Fruit fly (Drosophila melanogaster) whole organism, embryonic: Measurements from ENCODE around the gene CG14383.

Experiments used
- Asciz ChIP-seq: fragments of 200-800 bp; sonication (Bioruptor generic); optimal IDR thresholded peaks from 2 replicates; lab custom pipeline; 2017; ENCODE audit warnings: missing biosample characterization, mild to moderate bottlenecking, missing genetic modification characterization, missing genetic modification reagents
- Atf3 ChIP-seq: fragments of 200-800 bp; sonication (Bioruptor generic); optimal IDR thresholded peaks from 3 replicates; lab custom pipeline; 2016; ENCODE audit warnings: missing biosample characterization, missing genetic modification characterization
- CG10321 ChIP-seq: fragments of 200-800 bp; sonication (Bioruptor generic); IDR thresholded peaks from 2 replicates; pipeline ENCODE4 v1.3.6; 2022; ENCODE audit warnings: missing biosample characterization, missing genetic modification characterization
- CG10431 ChIP-seq: fragments of 200-800 bp; sonication (Bioruptor generic); optimal IDR thresholded peaks from 3 replicates; lab custom pipeline; 2018; ENCODE audit warnings: missing biosample characterization, mild to moderate bottlenecking, missing genetic modification characterization
- CG12104 ChIP-seq: fragments of 200-800 bp; sonication (Bioruptor generic); optimal IDR thresholded peaks from 3 replicates; lab custom pipeline; 2016; ENCODE audit warnings: missing biosample characterization, missing genetic modification characterization
- CG12391 ChIP-seq: fragments of 200-800 bp; sonication (Bioruptor generic); optimal IDR thresholded peaks from 3 replicates; lab custom pipeline; 2018; ENCODE audit warnings: missing biosample characterization, mild to moderate bottlenecking, missing genetic modification characterization, moderate library complexity
- CG14710 ChIP-seq: fragments of 200-800 bp; sonication (Bioruptor generic); optimal IDR thresholded peaks from 3 replicates; lab custom pipeline; 2019; ENCODE audit warnings: missing biosample characterization, mild to moderate bottlenecking, missing genetic modification characterization, moderate library complexity
- CG14860 ChIP-seq: fragments of 200-800 bp; sonication (Bioruptor generic); IDR thresholded peaks from 3 replicates; pipeline ENCODE4 v1.3.6; 2022; ENCODE audit warnings: missing biosample characterization, missing genetic modification characterization; ENCODE audit not compliant: partially characterized antibody
- CG15601 ChIP-seq: fragments of 200-800 bp; sonication (Bioruptor generic); optimal IDR thresholded peaks from 3 replicates; lab custom pipeline; 2019; ENCODE audit warnings: missing biosample characterization, mild to moderate bottlenecking, missing genetic modification characterization, moderate library complexity
- CG1602 ChIP-seq: fragments of 200-800 bp; sonication (Bioruptor generic); optimal IDR thresholded peaks from 3 replicates; lab custom pipeline; 2016; ENCODE audit warnings: missing biosample characterization, missing genetic modification characterization
- CG17186 ChIP-seq: fragments of 200-800 bp; sonication (Bioruptor generic); optimal IDR thresholded peaks from 3 replicates; lab custom pipeline; 2017; ENCODE audit warnings: missing biosample characterization, missing genetic modification reagents, missing genetic modification characterization
- CG18262 ChIP-seq: fragments of 200-800 bp; optimal IDR thresholded peaks from 3 replicates; lab custom pipeline; 2019; ENCODE audit warnings: missing biosample characterization, mild to moderate bottlenecking, missing genetic modification characterization, moderate library complexity
- CG2129 ChIP-seq: fragments of 200-800 bp; sonication (Bioruptor generic); IDR thresholded peaks from 2 replicates; pipeline ENCODE4 v1.3.6; 2022; ENCODE audit warnings: missing biosample characterization, missing genetic modification characterization; ENCODE audit not compliant: partially characterized antibody
- CG30431 ChIP-seq: fragments of 200-800 bp; sonication (Bioruptor generic); optimal IDR thresholded peaks from 2 replicates; lab custom pipeline; 2017; ENCODE audit warnings: missing biosample characterization, missing genetic modification characterization
- CG3838 ChIP-seq: fragments of 200-800 bp; sonication (Bioruptor generic); optimal IDR thresholded peaks from 3 replicates; lab custom pipeline; 2016; ENCODE audit warnings: missing biosample characterization, missing genetic modification characterization
- CG3995 ChIP-seq: fragments of 200-800 bp; sonication (Bioruptor generic); optimal IDR thresholded peaks from 3 replicates; lab custom pipeline; 2016; ENCODE audit warnings: missing biosample characterization, missing genetic modification characterization
- CG6272 ChIP-seq: fragments of 200-800 bp; sonication (Bioruptor generic); IDR thresholded peaks from 2 replicates; pipeline ENCODE4 v1.3.6; 2022; ENCODE audit warnings: missing biosample characterization, missing genetic modification characterization
- CG6791 ChIP-seq: fragments of 200-800 bp; sonication (Bioruptor generic); IDR thresholded peaks from 3 replicates; pipeline ENCODE4 v1.3.6; 2022; ENCODE audit warnings: missing biosample characterization, missing genetic modification characterization; ENCODE audit not compliant: partially characterized antibody
- CG9817 ChIP-seq: fragments of 200-800 bp; sonication (Bioruptor generic); optimal IDR thresholded peaks from 2 replicates; lab custom pipeline; 2018; ENCODE audit warnings: missing biosample characterization, mild to moderate bottlenecking, missing genetic modification characterization, moderate library complexity
- D19B ChIP-seq: fragments of 200-800 bp; sonication (Bioruptor generic); optimal IDR thresholded peaks from 2 replicates; lab custom pipeline; 2017; ENCODE audit warnings: missing biosample characterization, mild to moderate bottlenecking, missing genetic modification characterization
- Doc3 ChIP-seq: fragments of 200-800 bp; sonication (Bioruptor generic); IDR thresholded peaks from 3 replicates; pipeline ENCODE4 v1.3.6; 2022; ENCODE audit warnings: missing biosample characterization, missing genetic modification characterization; ENCODE audit not compliant: partially characterized antibody
- HLH3B ChIP-seq: fragments of 200-800 bp; sonication (Bioruptor generic); IDR thresholded peaks from 2 replicates; pipeline ENCODE4 v1.3.6; 2022; ENCODE audit warnings: missing biosample characterization, missing genetic modification characterization
- Hr3 ChIP-seq: fragments of 200-800 bp; sonication (Bioruptor generic); optimal IDR thresholded peaks from 3 replicates; lab custom pipeline; 2016; ENCODE audit warnings: missing biosample characterization, missing genetic modification characterization
- Lpt ChIP-seq: fragments of >200 bp; optimal IDR thresholded peaks from 2 replicates; lab custom pipeline; 2018; ENCODE audit warnings: missing biosample characterization, missing genetic modification characterization
- Myb ChIP-seq: fragments of 200-800 bp; sonication (Bioruptor generic); optimal IDR thresholded peaks from 2 replicates; lab custom pipeline; 2016; ENCODE audit warnings: missing biosample characterization, missing genetic modification characterization
- NfI ChIP-seq: fragments of 200-800 bp; sonication (Bioruptor generic); optimal IDR thresholded peaks from 3 replicates; lab custom pipeline; 2018; ENCODE audit warnings: missing biosample characterization, mild to moderate bottlenecking, missing genetic modification characterization, moderate library complexity
- Opbp ChIP-seq: fragments of 200-800 bp; sonication (Bioruptor generic); IDR thresholded peaks from 3 replicates; pipeline ENCODE4 v1.3.6; 2022; ENCODE audit warnings: missing biosample characterization, missing genetic modification characterization; ENCODE audit not compliant: partially characterized antibody
- Rfx ChIP-seq: fragments of 200-800 bp; sonication (Bioruptor generic); IDR thresholded peaks from 2 replicates; pipeline ENCODE4 v1.3.6; 2022; ENCODE audit warnings: missing biosample characterization, missing genetic modification characterization
- Scr ChIP-seq: fragments of 200-800 bp; sonication (Bioruptor generic); IDR thresholded peaks from 2 replicates; pipeline ENCODE4 v1.3.6; 2022; ENCODE audit warnings: missing biosample characterization, missing genetic modification characterization; ENCODE audit not compliant: partially characterized antibody
- Six4 ChIP-seq: fragments of 200-800 bp; sonication (Bioruptor generic); optimal IDR thresholded peaks from 2 replicates; lab custom pipeline; 2016; ENCODE audit warnings: missing biosample characterization, missing genetic modification characterization
- al ChIP-seq: fragments of 200-800 bp; sonication (Bioruptor generic); IDR thresholded peaks from 2 replicates; pipeline ENCODE4 v1.3.6; 2022; ENCODE audit warnings: missing biosample characterization, missing genetic modification characterization
- caup ChIP-seq: fragments of 200-800 bp; sonication (Bioruptor generic); optimal IDR thresholded peaks from 3 replicates; lab custom pipeline; 2017; ENCODE audit warnings: missing biosample characterization, mild to moderate bottlenecking, missing genetic modification characterization, moderate library complexity; ENCODE audit not compliant: severe bottlenecking
- dpn ChIP-seq, 2 experiments: fragments of 200-800 bp; sonication (Bioruptor generic); optimal IDR thresholded peaks; 3 replicates each; lab custom pipeline; 2016; ENCODE audit warnings: missing biosample characterization in 2 of 2, missing genetic modification characterization in 2 of 2
- ewg ChIP-seq: fragments of 200-800 bp; sonication (Bioruptor generic); optimal IDR thresholded peaks from 3 replicates; lab custom pipeline; 2017; ENCODE audit warnings: mild to moderate bottlenecking, missing biosample characterization, missing genetic modification reagents, missing genetic modification characterization
- exex ChIP-seq: fragments of 200-800 bp; sonication (Bioruptor generic); optimal IDR thresholded peaks from 4 replicates; lab custom pipeline; 2018; ENCODE audit warnings: missing biosample characterization, mild to moderate bottlenecking, missing genetic modification characterization, moderate library complexity
- fd3F ChIP-seq: fragments of 200-800 bp; sonication (Bioruptor generic); optimal IDR thresholded peaks from 2 replicates; lab custom pipeline; 2018; ENCODE audit warnings: missing biosample characterization, mild to moderate bottlenecking, missing genetic modification characterization, moderate library complexity
- fd64A ChIP-seq: fragments of 200-800 bp; sonication (Bioruptor generic); optimal IDR thresholded peaks from 3 replicates; lab custom pipeline; 2018; ENCODE audit warnings: missing biosample characterization, mild to moderate bottlenecking, missing genetic modification characterization
- her ChIP-seq: fragments of 200-800 bp; sonication (Bioruptor generic); optimal IDR thresholded peaks from 2 replicates; lab custom pipeline; 2016; ENCODE audit warnings: missing biosample characterization, missing genetic modification characterization
- inv ChIP-seq: fragments of 200-800 bp; sonication (Bioruptor generic); IDR thresholded peaks from 2 replicates; pipeline ENCODE4 v1.3.6; 2022; ENCODE audit warnings: missing biosample characterization, missing genetic modification characterization; ENCODE audit not compliant: partially characterized antibody
- oc ChIP-seq: fragments of 200-800 bp; sonication (Bioruptor generic); optimal IDR thresholded peaks from 2 replicates; lab custom pipeline; 2018; ENCODE audit warnings: missing biosample characterization, mild to moderate bottlenecking, missing genetic modification characterization, moderate library complexity
- odd ChIP-seq: fragments of 200-800 bp; sonication (Bioruptor generic); optimal IDR thresholded peaks from 2 replicates; lab custom pipeline; 2017; ENCODE audit warnings: missing biosample characterization, mild to moderate bottlenecking, missing genetic modification characterization
- psq ChIP-seq: fragments of 200-800 bp; sonication (Bioruptor generic); optimal IDR thresholded peaks from 2 replicates; lab custom pipeline; 2017; ENCODE audit warnings: missing biosample characterization, missing genetic modification characterization
- salm ChIP-seq: fragments of 200-800 bp; sonication (Bioruptor generic); optimal IDR thresholded peaks from 2 replicates; lab custom pipeline; 2018; ENCODE audit warnings: missing biosample characterization, mild to moderate bottlenecking, missing genetic modification characterization
- sens ChIP-seq: fragments of 200-800 bp; sonication (Bioruptor generic); peaks from one replicate; lab custom pipeline; 2016; ENCODE audit warnings: missing biosample characterization, missing genetic modification characterization
- shn ChIP-seq: fragments of 200-800 bp; sonication (Bioruptor generic); optimal IDR thresholded peaks from 3 replicates; lab custom pipeline; 2016; ENCODE audit warnings: missing biosample characterization, missing genetic modification characterization
- so ChIP-seq: fragments of 200-800 bp; sonication (Bioruptor generic); IDR thresholded peaks from 3 replicates; pipeline ENCODE4 v1.3.6; 2022; ENCODE audit warnings: missing biosample characterization, missing genetic modification characterization
- trem ChIP-seq: fragments of 200-800 bp; optimal IDR thresholded peaks from 3 replicates; lab custom pipeline; 2019; ENCODE audit warnings: missing biosample characterization, mild to moderate bottlenecking, missing genetic modification characterization, moderate library complexity
- vvl ChIP-seq: fragments of 200-800 bp; sonication (Bioruptor generic); IDR thresholded peaks from 2 replicates; pipeline ENCODE4 v1.3.6; 2022; ENCODE audit warnings: missing biosample characterization, missing genetic modification characterization
- yki ChIP-seq: fragments of >200 bp; optimal IDR thresholded peaks from 3 replicates; lab custom pipeline; 2018
- z ChIP-seq: fragments of 200-800 bp; sonication (Bioruptor generic); IDR thresholded peaks from 3 replicates; pipeline ENCODE4 v1.3.6; 2022; ENCODE audit warnings: missing biosample characterization, missing genetic modification characterization

The CG14383 gene

DNA sequence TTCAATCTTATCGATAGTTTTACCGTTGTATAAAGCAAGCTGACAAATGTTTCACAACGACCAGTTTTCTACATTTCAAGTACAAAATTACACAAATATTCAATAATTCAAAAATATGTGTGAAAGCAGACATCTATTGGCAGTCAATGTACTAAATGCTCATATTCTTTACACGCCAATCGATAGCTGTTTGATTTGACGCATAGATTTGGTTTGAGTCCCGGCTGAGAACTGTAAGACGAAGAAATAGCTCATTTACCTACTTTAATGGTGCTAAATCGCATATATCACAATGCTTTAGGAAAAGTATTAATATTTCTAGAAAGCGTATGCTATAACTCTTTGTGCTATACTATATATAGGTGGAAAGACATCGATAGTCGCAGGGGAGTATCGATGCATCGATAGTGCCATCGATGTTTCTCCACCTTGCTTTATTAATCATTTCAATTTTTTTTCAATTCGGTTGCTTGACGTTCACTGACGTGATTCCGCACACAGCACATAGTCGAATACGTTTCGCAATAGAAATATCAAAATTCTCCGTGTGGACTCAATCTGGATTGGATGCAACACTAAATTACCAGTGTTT lies 7.6 kb downstream of the CG14383 start, which contains the start of gene Paip2 (continued):
- no peak for TF ChIP-seq shn (GFP tag; lab: Kevin White, UChicago)
- TF ChIP-seq CG3838 (GFP tag; lab: Kevin White, UChicago) = peak; percentile 39
- no peak for TF ChIP-seq z (GFP tag; lab: Robert Waterston, UW)
- TF ChIP-seq psq (GFP tag; lab: Kevin White, UChicago) = no peak
- peak; percentile 98 for TF ChIP-seq Doc3 (GFP tag; lab: Robert Waterston, UW)
- no peak for TF ChIP-seq so (GFP tag; lab: Robert Waterston, UW)
- TF ChIP-seq sens (GFP tag; lab: Kevin White, UChicago) = peak; percentile 70
- TF ChIP-seq CG6791 (GFP tag; lab: Robert Waterston, UW) = peak; percentile 97
- TF ChIP-seq Scr = peak; percentile 99
- TF ChIP-seq trem (tag; lab: Kevin White, UChicago) = peak; percentile 75
- TF ChIP-seq CG30431 (GFP tag; lab: Kevin White, UChicago) = no peak
- no peak for TF ChIP-seq caup (GFP tag; lab: Kevin White, UChicago)
- peak; percentile 4 for TF ChIP-seq CG3995 (GFP tag; lab: Kevin White, UChicago)
- peak; percentile 67 for TF ChIP-seq CG17186
- TF ChIP-seq inv = peak; percentile 98
- TF ChIP-seq exex (tag; lab: Kevin White, UChicago) = no peak
- no peak for TF ChIP-seq fd3F (GFP tag; lab: Kevin White, UChicago)
- no peak for TF ChIP-seq Lpt
- no peak for TF ChIP-seq Six4
- no peak for TF ChIP-seq fd64A (GFP tag; lab: Kevin White, UChicago)
- no peak for TF ChIP-seq D19B (GFP tag; lab: Kevin White, UChicago)
- no peak for TF ChIP-seq yki
- peak; percentile 5 for TF ChIP-seq NfI (GFP tag; lab: Kevin White, UChicago)
- TF ChIP-seq Myb = peak; percentile 63
- TF ChIP-seq al (GFP tag; lab: Robert Waterston, UW) = 0 out of 2 replicates have a peak, but pooled peaks have one; percentile 24
- no peak for TF ChIP-seq CG10431 (GFP tag; lab: Kevin White, UChicago)
- no peak for TF ChIP-seq CG9817 (tag; lab: Kevin White, UChicago)
- peak; percentile 8 for TF ChIP-seq Hr3
- TF ChIP-seq Opbp (GFP tag; lab: Robert Waterston, UW) = peak; percentile 96
- no peak for TF ChIP-seq oc (tag; lab: Kevin White, UChicago)
- TF ChIP-seq Atf3 = peak; percentile 1
- peak; percentile 80 for TF ChIP-seq CG14710 (tag; lab: Kevin White, UChicago)
- TF ChIP-seq CG10321 = no peak
- TF ChIP-seq ewg (GFP tag; lab: Kevin White, UChicago) = no peak
- TF ChIP-seq her (GFP tag; lab: Kevin White, UChicago) = no peak
- peak; percentile 2 for TF ChIP-seq CG18262 (tag; lab: Kevin White, UChicago)
- peak; percentile 99 for TF ChIP-seq CG14860 (GFP tag; lab: Robert Waterston, UW)
- TF ChIP-seq vvl (GFP tag; lab: Robert Waterston, UW) = 0 out of 2 replicates have a peak, but pooled peaks have one; percentile 6
- TF ChIP-seq CG6272 (GFP tag; lab: Robert Waterston, UW) = peak; percentile 45; the same call in 1 of the 2 replicates
- TF ChIP-seq odd (GFP tag; lab: Kevin White, UChicago) = no peak
- peak; percentile 77 for TF ChIP-seq CG15601 (tag; lab: Kevin White, UChicago)
- TF ChIP-seq CG12104 (GFP tag; lab: Kevin White, UChicago) = peak; percentile 34
- no peak for TF ChIP-seq HLH3B (GFP tag; lab: Robert Waterston, UW)
- TF ChIP-seq Rfx (GFP tag; lab: Robert Waterston, UW) = 0 out of 2 replicates have a peak, but pooled peaks have one; percentile 23
- TF ChIP-seq salm (tag; lab: Kevin White, UChicago) = no peak
- TF ChIP-seq CG1602 (GFP tag; lab: Kevin White, UChicago) = no peak
- peak; percentile 97 for TF ChIP-seq CG2129 (GFP tag; lab: Robert Waterston, UW)
- TF ChIP-seq Asciz (GFP tag; lab: Kevin White, UChicago) = no peak
- peak in 1 of 2 experiments; percentile 5 for TF ChIP-seq dpn (GFP tag; optimal IDR thresholded peaks at IDR 0.05; lab: Kevin White, UChicago)
- peak; percentile 40 for TF ChIP-seq CG12391 (tag; lab: Kevin White, UChicago)
